Fruit fly (Drosophila melanogaster) whole organism, wandering third instar larva: ENCODE results near the gene CG15260.

ENCODE experiments used
- Abd-B ChIP-seq: fragments of >200 bp; optimal IDR thresholded peaks from 2 replicates; lab custom pipeline; 2017; ENCODE audit warnings: missing biosample characterization, missing genetic modification characterization
- CG9705 ChIP-seq: fragments of 200-800 bp; sonication (Bioruptor generic); optimal IDR thresholded peaks from 2 replicates; lab custom pipeline; 2018; ENCODE audit warnings: missing biosample characterization, mild to moderate bottlenecking, missing genetic modification characterization
- CrebA ChIP-seq: fragments of 200-800 bp; sonication (Bioruptor generic); optimal IDR thresholded peaks from 2 replicates; lab custom pipeline; 2016; ENCODE audit warnings: missing biosample characterization, mild to moderate bottlenecking, missing genetic modification characterization, borderline replicate concordance
- Dfd ChIP-seq: fragments of >200 bp; optimal IDR thresholded peaks from 2 replicates; lab custom pipeline; 2017; ENCODE audit warnings: missing biosample characterization, missing genetic modification characterization
- Dif ChIP-seq: fragments of 200-275, 200-300 bp; sonication (Bioruptor generic); optimal IDR thresholded peaks from 2 replicates; lab custom pipeline; 2018; ENCODE audit warnings: missing biosample characterization, missing genetic modification characterization; ENCODE audit not compliant: partially characterized antibody
- GATAd ChIP-seq: sonication (Bioruptor generic); optimal IDR thresholded peaks from 2 replicates; lab custom pipeline; 2016; ENCODE audit warnings: missing biosample characterization, missing genetic modification characterization
- HLH106 ChIP-seq: fragments of 200-800 bp; optimal IDR thresholded peaks from 3 replicates; lab custom pipeline; 2019; ENCODE audit warnings: missing biosample characterization, mild to moderate bottlenecking, missing genetic modification characterization, moderate library complexity
- Hr78 ChIP-seq: fragments of >200 bp; optimal IDR thresholded peaks from 2 replicates; lab custom pipeline; 2017; ENCODE audit warnings: missing biosample characterization, missing genetic modification characterization
- Hr83 ChIP-seq: fragments of 200-300 bp; sonication (Bioruptor generic); optimal IDR thresholded peaks from 2 replicates; lab custom pipeline; 2016; ENCODE audit warnings: missing biosample characterization, mild to moderate bottlenecking, missing genetic modification characterization, moderate library complexity; ENCODE audit not compliant: poor library complexity, severe bottlenecking
- Jra ChIP-seq: sonication (Bioruptor generic); optimal IDR thresholded peaks from 2 replicates; lab custom pipeline; 2016; ENCODE audit warnings: missing biosample characterization, missing genetic modification characterization
- Mio ChIP-seq: sonication (Bioruptor generic); optimal IDR thresholded peaks from 2 replicates; lab custom pipeline; 2016; ENCODE audit warnings: missing biosample characterization, missing genetic modification characterization
- Myc ChIP-seq: fragments of >200 bp; optimal IDR thresholded peaks from 2 replicates; lab custom pipeline; 2017
- OdsH ChIP-seq: fragments of 200-800 bp; sonication (Bioruptor generic); optimal IDR thresholded peaks from 2 replicates; lab custom pipeline; 2016; ENCODE audit warnings: missing biosample characterization, mild to moderate bottlenecking, missing genetic modification characterization
- Rel ChIP-seq, 2 experiments: fragments of 200-800 bp; sonication (Bioruptor generic) in 1 of 2; optimal IDR thresholded peaks; 2 replicates in 1 of 2; 3 replicates in 1 of 2; lab custom pipeline; 2016 to 2019; ENCODE audit warnings: mild to moderate bottlenecking in 2 of 2, missing biosample characterization in 2 of 2, missing genetic modification characterization in 2 of 2, moderate library complexity in 1 of 2
- Sp1 ChIP-seq: fragments of 200-800 bp; sonication (Bioruptor generic); optimal IDR thresholded peaks from 3 replicates; lab custom pipeline; 2019; ENCODE audit warnings: missing biosample characterization, mild to moderate bottlenecking, missing genetic modification characterization, moderate library complexity
- Vsx2 ChIP-seq: fragments of 200-300, 225-300 bp; sonication (Bioruptor generic); optimal IDR thresholded peaks from 2 replicates; lab custom pipeline; 2018; ENCODE audit warnings: missing biosample characterization, missing genetic modification characterization; ENCODE audit not compliant: partially characterized antibody
- br ChIP-seq: fragments of 200-800 bp; sonication (Bioruptor generic); optimal IDR thresholded peaks from 2 replicates; lab custom pipeline; 2016; ENCODE audit warnings: missing biosample characterization, missing genetic modification characterization
- dsf ChIP-seq: sonication (Bioruptor generic); optimal IDR thresholded peaks from 2 replicates; lab custom pipeline; 2016; ENCODE audit warnings: missing biosample characterization, missing genetic modification characterization, borderline replicate concordance
- ey ChIP-seq: fragments of 200-800 bp; sonication (Bioruptor generic); optimal IDR thresholded peaks from 2 replicates; lab custom pipeline; 2016; ENCODE audit warnings: missing biosample characterization, missing genetic modification characterization
- foxo ChIP-seq, 2 experiments: fragments of 200-800 bp; sonication (Bioruptor generic); optimal IDR thresholded peaks; 2 replicates in 1 of 2; 3 replicates in 1 of 2; lab custom pipeline; 2016 to 2017; ENCODE audit warnings: missing biosample characterization in 2 of 2, missing genetic modification characterization in 2 of 2
- fru ChIP-seq: fragments of 200-800 bp; sonication (Bioruptor generic); optimal IDR thresholded peaks from 3 replicates; lab custom pipeline; 2016; ENCODE audit warnings: missing biosample characterization, mild to moderate bottlenecking, missing genetic modification characterization
- h ChIP-seq: fragments of 200-800 bp; sonication (Bioruptor generic); optimal IDR thresholded peaks from 3 replicates; lab custom pipeline; 2016; ENCODE audit warnings: missing biosample characterization, mild to moderate bottlenecking, missing genetic modification characterization
- jim ChIP-seq: fragments of 175-275, 200-325 bp; sonication (Bioruptor generic); optimal IDR thresholded peaks from 2 replicates; lab custom pipeline; 2016; ENCODE audit warnings: missing biosample characterization, mild to moderate bottlenecking, missing genetic modification characterization
- lola ChIP-seq: fragments of >200 bp; optimal IDR thresholded peaks from 2 replicates; lab custom pipeline; 2017; ENCODE audit warnings: missing biosample characterization, missing genetic modification characterization
- pan ChIP-seq: fragments of >200 bp; optimal IDR thresholded peaks from 2 replicates; lab custom pipeline; 2017
- psq ChIP-seq: fragments of 200-800 bp; sonication (Bioruptor generic); optimal IDR thresholded peaks from 3 replicates; lab custom pipeline; 2017; ENCODE audit warnings: missing biosample characterization, mild to moderate bottlenecking, missing genetic modification characterization, moderate library complexity
- rgr ChIP-seq: fragments of 200-800 bp; sonication (Bioruptor generic); optimal IDR thresholded peaks from 3 replicates; lab custom pipeline; 2016; ENCODE audit warnings: missing biosample characterization, mild to moderate bottlenecking, missing genetic modification characterization
- sage ChIP-seq: fragments of 200-800 bp; sonication (Bioruptor generic); optimal IDR thresholded peaks from 2 replicates; lab custom pipeline; 2016; ENCODE audit warnings: missing biosample characterization, mild to moderate bottlenecking, missing genetic modification characterization
- tai ChIP-seq: sonication (Bioruptor generic); optimal IDR thresholded peaks from 2 replicates; lab custom pipeline; 2016; ENCODE audit warnings: missing biosample characterization, missing genetic modification characterization
- woc ChIP-seq: sonication (Bioruptor generic); optimal IDR thresholded peaks from 2 replicates; lab custom pipeline; 2016; ENCODE audit warnings: missing biosample characterization, mild to moderate bottlenecking, missing genetic modification characterization

The CG15260 gene

DNA sequence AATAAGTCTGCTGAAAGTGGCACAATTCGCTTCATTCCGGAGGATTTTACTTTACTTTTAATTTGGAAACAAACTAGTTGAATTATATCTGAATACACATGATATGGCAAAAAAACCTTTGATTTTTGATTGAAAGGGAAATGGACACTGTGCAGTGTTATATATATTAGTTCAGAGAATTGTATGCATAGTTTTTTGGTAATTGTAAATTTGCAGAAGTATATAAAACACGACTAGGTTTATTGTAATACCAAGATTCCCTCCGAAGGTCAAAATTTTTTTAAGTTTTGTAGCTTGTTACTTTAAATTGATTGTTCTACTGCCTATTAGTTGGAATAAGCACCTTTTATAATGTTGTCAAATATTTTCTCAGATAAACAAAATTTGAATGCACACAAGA lies at the start of gene CG15260:
TSS of gene CG15260 (minus strand) at position 101 of the 400 bp plus-strand sequence.
- TF ChIP-seq Myc (lab: Kevin White, UChicago), result no peak
- no peak for TF ChIP-seq OdsH (GFP tag; lab: Kevin White, UChicago)
- no peak for TF ChIP-seq sage (GFP tag; lab: Kevin White, UChicago)
- TF ChIP-seq dsf (GFP tag; lab: Kevin White, UChicago), result no peak
- no peak for TF ChIP-seq Vsx2
- TF ChIP-seq ey (GFP tag; lab: Kevin White, UChicago), result no peak
- no peak for TF ChIP-seq fru (GFP tag; lab: Kevin White, UChicago)
- no peak for TF ChIP-seq GATAd
- no peak for TF ChIP-seq Hr83 (GFP tag; lab: Kevin White, UChicago)
- TF ChIP-seq br (GFP tag; lab: Kevin White, UChicago), result no peak
- no peak for TF ChIP-seq Dfd (GFP tag; lab: Kevin White, UChicago)
- no peak for TF ChIP-seq Hr78 (GFP tag; lab: Kevin White, UChicago)
- TF ChIP-seq Abd-B, result no peak
- no peak for TF ChIP-seq Dif (GFP tag; lab: Kevin White, UChicago)
- TF ChIP-seq foxo (GFP tag; optimal IDR thresholded peaks at IDR 0.05; lab: Kevin White, UChicago), result no peak
- no peak for TF ChIP-seq Rel (GFP tag; optimal IDR thresholded peaks at IDR 0.05; lab: Kevin White, UChicago)
- TF ChIP-seq Rel (tag; optimal IDR thresholded peaks at IDR 0.05; lab: Kevin White, UChicago), result no peak

DNA sequence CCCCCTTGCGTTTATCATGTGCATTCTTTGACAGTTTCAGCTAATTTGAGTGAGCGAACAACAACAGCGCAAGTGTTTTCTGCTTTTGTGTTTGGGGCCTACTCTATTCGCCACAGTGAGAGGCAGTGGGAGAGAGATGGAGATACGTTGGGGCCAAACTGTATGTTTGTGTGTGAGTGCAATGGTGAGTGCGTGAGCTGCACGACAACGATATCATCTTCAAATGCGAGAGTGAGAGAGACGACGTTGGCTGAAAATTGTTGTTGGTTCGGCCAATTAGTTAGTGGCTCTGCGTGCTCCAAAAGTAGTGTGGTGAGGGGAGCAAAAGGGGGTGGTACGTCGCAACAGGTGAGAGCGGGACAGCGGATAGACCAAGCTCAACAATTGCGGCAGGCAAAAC lies 47.6 kb upstream of the CG15260 start:
- TF ChIP-seq jim, result no peak

DNA sequence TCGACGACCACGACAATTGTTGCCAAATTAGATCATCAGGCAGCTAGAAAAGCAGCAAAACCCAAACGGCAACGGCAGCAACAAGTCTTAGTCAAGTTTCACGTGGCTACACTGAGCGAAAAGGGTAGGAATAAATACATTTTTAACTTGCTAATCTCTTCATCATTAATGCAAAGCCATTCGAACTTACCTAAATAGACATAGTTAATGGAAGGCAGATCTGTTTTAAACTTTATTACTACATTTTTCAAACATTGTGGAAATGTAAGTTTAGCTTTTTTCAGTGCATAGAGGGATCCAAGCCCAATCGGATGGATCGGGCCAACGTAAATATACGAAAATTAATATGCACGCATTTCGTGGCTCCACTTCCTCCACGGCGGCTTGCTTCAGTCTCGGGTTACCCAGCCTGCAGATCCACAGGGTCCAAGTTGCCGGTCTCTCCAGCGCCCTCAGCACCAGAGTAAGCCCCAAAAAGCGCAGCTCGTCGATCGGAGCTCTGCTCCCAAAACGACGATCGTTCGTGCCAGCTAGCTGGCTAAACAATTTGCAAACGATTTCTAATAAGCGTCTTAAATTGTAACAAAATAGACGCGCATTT lies 45.3 kb upstream of the CG15260 start:
- TF ChIP-seq Abd-B (no peak), h (GFP tag; lab: Kevin White, UChicago) (peak; percentile 0), lola (GFP tag; lab: Kevin White, UChicago) (no peak), rgr (peak; percentile 23), Dif (GFP tag; lab: Kevin White, UChicago) (no peak), Myc (lab: Kevin White, UChicago) (no peak), pan (lab: Kevin White, UChicago) (no peak)

DNA sequence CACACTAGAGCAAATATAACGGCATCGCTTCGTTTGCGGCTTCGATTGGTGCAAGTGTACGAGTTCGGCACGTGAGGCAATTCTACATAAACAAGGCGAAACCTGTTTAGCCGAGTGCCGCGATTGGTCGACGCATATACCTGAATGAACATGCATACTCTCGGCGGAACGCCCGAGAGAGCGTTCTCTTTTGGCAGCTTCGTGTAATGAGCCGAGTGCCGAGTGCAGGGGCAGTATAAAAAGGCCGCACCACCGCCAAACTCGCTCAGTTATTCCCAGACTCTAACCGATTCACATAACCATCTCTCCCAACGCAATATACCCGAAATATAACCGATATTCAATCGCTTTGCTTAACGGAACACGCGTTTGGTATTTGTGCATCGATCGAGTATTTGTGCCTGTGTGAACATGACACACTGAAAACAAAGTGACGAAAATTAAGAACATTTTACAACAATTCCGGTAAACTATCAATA lies 41.6 kb upstream of the CG15260 start, which contains the start of gene esg:
TSS of gene esg (plus strand) at position 265 of the 479 bp plus-strand sequence.
- peak in 1 of 2 experiments; percentile 11 for TF ChIP-seq foxo (GFP tag; optimal IDR thresholded peaks at IDR 0.05; lab: Kevin White, UChicago)
- no peak for TF ChIP-seq Dfd (GFP tag; lab: Kevin White, UChicago)
- peak; percentile 58 for TF ChIP-seq Vsx2
- TF ChIP-seq Dif (GFP tag; lab: Kevin White, UChicago), result peak; percentile 42
- no peak for TF ChIP-seq dsf (GFP tag; lab: Kevin White, UChicago)

DNA sequence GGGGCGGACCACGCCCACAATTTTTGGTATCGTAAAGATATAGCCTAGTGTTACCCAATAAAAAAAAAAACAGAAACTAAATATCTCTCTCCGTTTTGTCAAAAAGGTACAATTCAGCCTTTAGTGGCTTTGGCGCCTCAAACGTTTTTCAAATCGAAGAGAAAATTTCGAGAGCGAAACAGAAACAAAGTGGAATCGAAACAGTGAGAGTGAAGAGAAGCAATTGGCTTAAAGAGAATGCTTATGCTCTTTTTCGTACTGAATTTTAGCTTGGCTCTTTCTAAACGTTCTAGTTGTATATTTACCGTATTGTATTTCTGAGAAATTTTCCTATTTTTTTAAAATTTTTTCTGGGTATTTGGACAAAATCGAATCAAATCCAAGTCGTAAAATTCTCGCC lies 40.5 kb upstream of the CG15260 start:
- TF ChIP-seq Jra (GFP tag; lab: Kevin White, UChicago) (no peak), ey (GFP tag; lab: Kevin White, UChicago) (no peak), woc (GFP tag; lab: Kevin White, UChicago) (no peak), psq (GFP tag; lab: Kevin White, UChicago) (no peak), rgr (no peak), CrebA (GFP tag; lab: Kevin White, UChicago) (no peak), jim (no peak), CG9705 (no peak), tai (GFP tag; lab: Kevin White, UChicago) (no peak), lola (GFP tag; lab: Kevin White, UChicago) (no peak), Mio (GFP tag; lab: Kevin White, UChicago) (no peak), br (GFP tag; lab: Kevin White, UChicago) (no peak), h (GFP tag; lab: Kevin White, UChicago) (no peak), pan (lab: Kevin White, UChicago) (no peak), Rel (GFP tag; optimal IDR thresholded peaks at IDR 0.05; lab: Kevin White, UChicago) (no peak), Rel (tag; optimal IDR thresholded peaks at IDR 0.05; lab: Kevin White, UChicago) (no peak), foxo (GFP tag; optimal IDR thresholded peaks at IDR 0.05; lab: Kevin White, UChicago) (no peak), Sp1 (GFP tag; lab: Kevin White, UChicago) (no peak), OdsH (GFP tag; lab: Kevin White, UChicago) (no peak), HLH106 (tag; lab: Kevin White, UChicago) (no peak), dsf (GFP tag; lab: Kevin White, UChicago) (no peak)
